Fruit fly (Drosophila melanogaster) whole organism, embryonic: Measurements from ENCODE around the gene trx.

Experiments used
- B-H1 ChIP-seq: fragments of 200-800 bp; sonication (Bioruptor generic); IDR thresholded peaks from 3 replicates; pipeline ENCODE4 v1.3.6; 2022; ENCODE audit warnings: missing biosample characterization, missing genetic modification characterization
- BEAF-32 ChIP-seq: fragments of 200-800 bp; sonication (Bioruptor generic); optimal IDR thresholded peaks from 3 replicates; lab custom pipeline; 2017; ENCODE audit warnings: missing biosample characterization, missing genetic modification characterization, mild to moderate bottlenecking, moderate library complexity, missing genetic modification reagents
- Bteb2 ChIP-seq: fragments of 200-800 bp; sonication (Bioruptor generic); optimal IDR thresholded peaks from 2 replicates; lab custom pipeline; 2016; ENCODE audit warnings: missing biosample characterization, missing genetic modification characterization
- CG10274 ChIP-seq: fragments of 200-800 bp; sonication (Bioruptor generic); optimal IDR thresholded peaks from 3 replicates; lab custom pipeline; 2017; ENCODE audit warnings: missing biosample characterization, mild to moderate bottlenecking, missing genetic modification characterization
- CG11093 ChIP-seq: fragments of 200-800 bp; sonication (Bioruptor generic); IDR thresholded peaks from 3 replicates; pipeline ENCODE4 v1.3.6; 2022; ENCODE audit warnings: missing biosample characterization, missing genetic modification characterization
- CG11504 ChIP-seq: fragments of 200-800 bp; sonication (Bioruptor generic); optimal IDR thresholded peaks from 3 replicates; lab custom pipeline; 2019; ENCODE audit warnings: missing biosample characterization, mild to moderate bottlenecking, missing genetic modification characterization, moderate library complexity
- CG14441 ChIP-seq: fragments of 200-800 bp; sonication (Bioruptor generic); IDR thresholded peaks from 2 replicates; pipeline ENCODE4 v1.3.6; 2022; ENCODE audit warnings: missing biosample characterization, missing genetic modification characterization
- CG15269 ChIP-seq: fragments of 200-800 bp; sonication (Bioruptor generic); optimal IDR thresholded peaks from 2 replicates; lab custom pipeline; 2018; ENCODE audit warnings: missing biosample characterization, mild to moderate bottlenecking, missing genetic modification characterization, moderate library complexity
- CG15514 ChIP-seq: fragments of 200-800 bp; sonication (Bioruptor generic); optimal IDR thresholded peaks from 3 replicates; lab custom pipeline; 2017; ENCODE audit warnings: missing biosample characterization, missing genetic modification characterization, mild to moderate bottlenecking, moderate library complexity, missing genetic modification reagents
- CG15696 ChIP-seq: fragments of 200-800 bp; sonication (Bioruptor generic); optimal IDR thresholded peaks from 2 replicates; lab custom pipeline; 2019; ENCODE audit warnings: missing biosample characterization, mild to moderate bottlenecking, missing genetic modification characterization, moderate library complexity
- CG16813 ChIP-seq: fragments of 200-800 bp; sonication (Bioruptor generic); IDR thresholded peaks from 3 replicates; pipeline ENCODE4 v1.3.6; 2022; ENCODE audit warnings: missing biosample characterization, missing genetic modification characterization; ENCODE audit not compliant: partially characterized antibody
- CG17829 ChIP-seq: fragments of 200-800 bp; optimal IDR thresholded peaks from 2 replicates; lab custom pipeline; 2019; ENCODE audit warnings: missing biosample characterization, mild to moderate bottlenecking, missing genetic modification characterization, moderate library complexity
- CG30431 ChIP-seq: fragments of 200-800 bp; sonication (Bioruptor generic); optimal IDR thresholded peaks from 2 replicates; lab custom pipeline; 2017; ENCODE audit warnings: missing biosample characterization, missing genetic modification characterization
- CG32767 ChIP-seq: fragments of 200-800 bp; sonication (Bioruptor generic); IDR thresholded peaks from 2 replicates; pipeline ENCODE4 v1.3.6; 2022; ENCODE audit warnings: missing biosample characterization, missing genetic modification characterization
- CG4617 ChIP-seq: fragments of 200-800 bp; sonication (Bioruptor generic); optimal IDR thresholded peaks from 3 replicates; lab custom pipeline; 2016; ENCODE audit warnings: missing biosample characterization, missing genetic modification characterization, borderline replicate concordance
- CG4730 ChIP-seq: fragments of 200-800 bp; sonication (Bioruptor generic); IDR thresholded peaks from 2 replicates; pipeline ENCODE4 v1.3.6; 2022; ENCODE audit warnings: missing biosample characterization, missing genetic modification characterization
- CG8478 ChIP-seq: fragments of >200 bp; optimal IDR thresholded peaks from 2 replicates; lab custom pipeline; 2018
- CG9797 ChIP-seq: fragments of 200-800 bp; sonication (Bioruptor generic); optimal IDR thresholded peaks from 3 replicates; lab custom pipeline; 2018; ENCODE audit warnings: missing biosample characterization, mild to moderate bottlenecking, missing genetic modification characterization
- CG9817 ChIP-seq: fragments of 200-800 bp; sonication (Bioruptor generic); optimal IDR thresholded peaks from 2 replicates; lab custom pipeline; 2018; ENCODE audit warnings: missing biosample characterization, mild to moderate bottlenecking, missing genetic modification characterization, moderate library complexity
- CHES-1-like ChIP-seq: fragments of 200-800 bp; sonication (Bioruptor generic); optimal IDR thresholded peaks from 2 replicates; lab custom pipeline; 2016; ENCODE audit warnings: missing biosample characterization, missing genetic modification characterization
- CrebB ChIP-seq: fragments of 200-800 bp; sonication (Bioruptor generic); optimal IDR thresholded peaks from 3 replicates; lab custom pipeline; 2018; ENCODE audit warnings: missing biosample characterization, mild to moderate bottlenecking, missing genetic modification characterization
- Drgx ChIP-seq: fragments of 200-800 bp; sonication (Bioruptor generic); IDR thresholded peaks from 2 replicates; pipeline ENCODE4 v1.3.6; 2022; ENCODE audit warnings: missing biosample characterization, missing genetic modification characterization
- E2f2 ChIP-seq: fragments of 200-800 bp; sonication (Bioruptor generic); IDR thresholded peaks from 2 replicates; pipeline ENCODE4 v1.3.6; 2022; ENCODE audit warnings: missing biosample characterization, missing genetic modification characterization
- Gsc ChIP-seq: fragments of 200-800 bp; sonication (Bioruptor generic); IDR thresholded peaks from 2 replicates; pipeline ENCODE4 v1.3.6; 2022; ENCODE audit warnings: missing biosample characterization, missing genetic modification characterization
- H2.0 ChIP-seq: fragments of 200-800 bp; sonication (Bioruptor generic); IDR thresholded peaks from 2 replicates; pipeline ENCODE4 v1.3.6; 2022; ENCODE audit warnings: missing biosample characterization, missing genetic modification characterization
- HLH54F ChIP-seq: fragments of 200-800 bp; sonication (Bioruptor generic); optimal IDR thresholded peaks from 3 replicates; lab custom pipeline; 2016; ENCODE audit warnings: missing biosample characterization, missing genetic modification characterization
- Meics ChIP-seq: fragments of 200-800 bp; sonication (Bioruptor generic); optimal IDR thresholded peaks from 2 replicates; lab custom pipeline; 2017; ENCODE audit warnings: missing biosample characterization, mild to moderate bottlenecking, missing genetic modification characterization
- Oli ChIP-seq: fragments of 200-800 bp; sonication (Bioruptor generic); optimal IDR thresholded peaks from 2 replicates; lab custom pipeline; 2018; ENCODE audit warnings: missing biosample characterization, mild to moderate bottlenecking, missing genetic modification characterization, moderate library complexity
- amos ChIP-seq: fragments of 200-800 bp; sonication (Bioruptor generic); IDR thresholded peaks from 2 replicates; pipeline ENCODE4 v1.3.6; 2022; ENCODE audit warnings: missing biosample characterization, missing genetic modification characterization; ENCODE audit not compliant: partially characterized antibody
- ato ChIP-seq: fragments of 200-800 bp; sonication (Bioruptor generic); IDR thresholded peaks from 2 replicates; pipeline ENCODE4 v1.3.6; 2022; ENCODE audit warnings: missing biosample characterization, missing genetic modification characterization; ENCODE audit not compliant: partially characterized antibody
- br ChIP-seq: fragments of >200 bp; optimal IDR thresholded peaks from 2 replicates; lab custom pipeline; 2017
- bsh ChIP-seq, 2 experiments: fragments of 200-800 bp; sonication (Bioruptor generic); optimal IDR thresholded peaks; 2 replicates each; lab custom pipeline; 2017 to 2018; ENCODE audit warnings: mild to moderate bottlenecking in 2 of 2, missing biosample characterization in 2 of 2, missing genetic modification characterization in 2 of 2, moderate library complexity in 1 of 2
- chm ChIP-seq: fragments of 200-800 bp; sonication (Bioruptor generic); IDR thresholded peaks from 2 replicates; pipeline ENCODE4 v1.3.6; 2022; ENCODE audit warnings: missing biosample characterization, missing genetic modification characterization
- dimm ChIP-seq: fragments of 200-800 bp; sonication (Bioruptor generic); IDR thresholded peaks from 2 replicates; pipeline ENCODE4 v1.3.6; 2022; ENCODE audit warnings: missing biosample characterization, missing genetic modification characterization
- ftz-f1 ChIP-seq: fragments of 200-800 bp; sonication (Bioruptor generic); optimal IDR thresholded peaks from 2 replicates; lab custom pipeline; 2016; ENCODE audit warnings: missing biosample characterization, missing genetic modification characterization
- gro ChIP-seq: fragments of 200-800 bp; sonication (Bioruptor generic); optimal IDR thresholded peaks from 2 replicates; lab custom pipeline; 2016; ENCODE audit warnings: missing biosample characterization, missing genetic modification characterization
- insv ChIP-seq, 2 experiments: fragments of 200-800 bp; sonication (Bioruptor generic); optimal IDR thresholded peaks; 3 replicates each; lab custom pipeline; 2016 to 2018; ENCODE audit warnings: missing biosample characterization in 2 of 2, missing genetic modification characterization in 2 of 2
- lmd ChIP-seq: fragments of 200-800 bp; sonication (Bioruptor generic); IDR thresholded peaks from 2 replicates; pipeline ENCODE4 v1.3.6; 2022; ENCODE audit warnings: missing biosample characterization, missing genetic modification characterization
- lov ChIP-seq, 2 experiments: fragments of 200-800 bp in 1 of 2; fragments of >200 bp in 1 of 2; sonication (Bioruptor generic) in 1 of 2; IDR thresholded peaks in 1 of 2; optimal IDR thresholded peaks in 1 of 2; 2 replicates in 1 of 2; 3 replicates in 1 of 2; pipeline versions ENCODE4 v1.3.6 to Lab custom; 2017 to 2022; ENCODE audit warnings: missing biosample characterization in 1 of 2, missing genetic modification characterization in 1 of 2
- odd ChIP-seq: fragments of 200-800 bp; sonication (Bioruptor generic); optimal IDR thresholded peaks from 2 replicates; lab custom pipeline; 2017; ENCODE audit warnings: missing biosample characterization, mild to moderate bottlenecking, missing genetic modification characterization
- otp ChIP-seq: fragments of 200-800 bp; sonication (Bioruptor generic); IDR thresholded peaks from 3 replicates; pipeline ENCODE4, ENCODE4 v1.3.6; 2022; ENCODE audit warnings: missing biosample characterization, missing genetic modification characterization
- pum ChIP-seq: fragments of 200-800 bp; sonication (Bioruptor generic); optimal IDR thresholded peaks from 2 replicates; lab custom pipeline; 2016; ENCODE audit warnings: missing biosample characterization, missing genetic modification characterization
- row ChIP-seq: fragments of 200-800 bp; sonication (Bioruptor generic); IDR thresholded peaks from 3 replicates; pipeline ENCODE4 v1.3.6; 2022; ENCODE audit warnings: missing biosample characterization, missing genetic modification characterization
- sima ChIP-seq: fragments of 200-800 bp; sonication (Bioruptor generic); optimal IDR thresholded peaks from 2 replicates; lab custom pipeline; 2016; ENCODE audit warnings: missing biosample characterization, missing genetic modification characterization
- ssp ChIP-seq: fragments of 200-800 bp; sonication (Bioruptor generic); IDR thresholded peaks from 2 replicates; pipeline ENCODE4 v1.3.6; 2022; ENCODE audit warnings: missing biosample characterization, missing genetic modification characterization
- stc ChIP-seq: fragments of 200-800 bp; sonication (Bioruptor generic); IDR thresholded peaks from 2 replicates; pipeline ENCODE4 v1.3.6; 2022; ENCODE audit warnings: missing biosample characterization, missing genetic modification characterization
- twi ChIP-seq: fragments of 200-800 bp; optimal IDR thresholded peaks from 2 replicates; lab custom pipeline; 2019; ENCODE audit warnings: missing biosample characterization, mild to moderate bottlenecking, missing genetic modification characterization, moderate library complexity
- vfl ChIP-seq: fragments of 200-800 bp; sonication (Bioruptor generic); optimal IDR thresholded peaks from 2 replicates; lab custom pipeline; 2016; ENCODE audit warnings: missing biosample characterization, missing genetic modification characterization

Gene trx

dm6 chr3R:14326250-14327112 is 39.8 kb upstream of the trx start, which contains the start of the genes Afti and ATPsynE (continued):
- TF ChIP-seq CG4730 (peak; percentile 64), CG15696 (tag; lab: Kevin White, UChicago) (peak; percentile 70), gro (GFP tag; lab: Kevin White, UChicago) (peak; percentile 49), otp (0 out of 3 replicates have a peak, but pooled peaks have one; percentile 5), Gsc (no peak), CG10274 (peak; percentile 5), dimm (GFP tag; lab: Robert Waterston, UW) (no peak), CG15514 (GFP tag; lab: Kevin White, UChicago) (peak; percentile 73), odd (GFP tag; lab: Kevin White, UChicago) (no peak), HLH54F (GFP tag; lab: Kevin White, UChicago) (peak; percentile 72), CG11504 (no peak), lov (optimal IDR thresholded peaks at IDR 0.05; lab: Kevin White, UChicago) (no peak), lov (GFP tag; IDR thresholded peaks at IDR 0.05; lab: Robert Waterston, UW) (no peak), bsh (GFP tag; optimal IDR thresholded peaks at IDR 0.05; lab: Kevin White, UChicago) (peak in 1 of 2 experiments; percentile 62), row (GFP tag; lab: Robert Waterston, UW) (peak; percentile 76), stc (GFP tag; lab: Robert Waterston, UW) (peak; percentile 59), CG8478 (lab: Kevin White, UChicago) (peak; percentile 93), CG16813 (peak; percentile 69), ftz-f1 (GFP tag; lab: Kevin White, UChicago) (peak; percentile 97), insv (GFP tag; optimal IDR thresholded peaks at IDR 0.05; lab: Kevin White, UChicago) (no peak), CG32767 (0 out of 2 replicates have a peak, but pooled peaks have one; percentile 26), pum (GFP tag; lab: Kevin White, UChicago) (peak; percentile 81), CG4617 (GFP tag; lab: Kevin White, UChicago) (peak; percentile 79), BEAF-32 (GFP tag; lab: Kevin White, UChicago) (peak; percentile 85), Meics (GFP tag; lab: Kevin White, UChicago) (peak; percentile 56), CHES-1-like (peak; percentile 67), sima (GFP tag; lab: Kevin White, UChicago) (no peak), br (no peak), CG14441 (GFP tag; lab: Robert Waterston, UW) (peak; percentile 72), E2f2 (GFP tag; lab: Robert Waterston, UW) (peak; percentile 68), Bteb2 (GFP tag; lab: Kevin White, UChicago) (no peak), ssp (peak; percentile 57; the same call in 1 of the 2 replicates), CG15269 (tag; lab: Kevin White, UChicago) (no peak), CrebB (tag; lab: Kevin White, UChicago) (no peak), twi (tag; lab: Kevin White, UChicago) (peak; percentile 45), Oli (peak; percentile 44), amos (GFP tag; lab: Robert Waterston, UW) (peak; percentile 76), ato (GFP tag; lab: Robert Waterston, UW) (peak; percentile 48; the same call in 1 of the 2 replicates), B-H1 (GFP tag; lab: Robert Waterston, UW) (peak; percentile 59; the same call in 1 of the 3 replicates), CG9797 (GFP tag; lab: Kevin White, UChicago) (peak; percentile 34), H2.0 (GFP tag; lab: Robert Waterston, UW) (peak; percentile 58; the same call in 1 of the 2 replicates), vfl (GFP tag; lab: Kevin White, UChicago) (peak; percentile 53), lmd (GFP tag; lab: Robert Waterston, UW) (peak; percentile 78), chm (GFP tag; lab: Robert Waterston, UW) (peak; percentile 37), CG11093 (GFP tag; lab: Robert Waterston, UW) (peak; percentile 50; the same call in 1 of the 3 replicates), Drgx (GFP tag; lab: Robert Waterston, UW) (0 out of 2 replicates have a peak, but pooled peaks have one; percentile 15), CG9817 (peak; percentile 85), CG30431 (GFP tag; lab: Kevin White, UChicago) (no peak), CG17829 (peak; percentile 73)
